Worm (Caenorhabditis elegans) whole organism, young adult: ENCODE results near the gene clec-266.

ENCODE experiments used
- F52B5.7 ChIP-seq: sonication (generic microtip); optimal IDR thresholded peaks from 2 replicates; lab custom pipeline; 2016; ENCODE audit warnings: mild to moderate bottlenecking, missing genetic modification characterization, missing compliant biosample characterization
- K11D2.4 ChIP-seq: fragments of 200-800 bp; sonication (Bioruptor generic); IDR thresholded peaks from 2 replicates; pipeline ENCODE4 v1.3.6; 2022; ENCODE audit warnings: missing genetic modification reagents, missing genetic modification characterization, missing compliant biosample characterization
- K12H6.12 ChIP-seq: fragments of 200-800 bp; sonication (Bioruptor generic); optimal IDR thresholded peaks from 2 replicates; lab custom pipeline; 2018; ENCODE audit warnings: mild to moderate bottlenecking, missing genetic modification characterization, missing compliant biosample characterization
- atf-7 ChIP-seq: sonication (generic microtip); optimal IDR thresholded peaks from 2 replicates; lab custom pipeline; 2017; ENCODE audit warnings: mild to moderate bottlenecking, missing genetic modification characterization, missing compliant biosample characterization
- attf-5 ChIP-seq: fragments of 200-800 bp; sonication (Bioruptor generic); optimal IDR thresholded peaks from 2 replicates; lab custom pipeline; 2018; ENCODE audit warnings: mild to moderate bottlenecking, missing genetic modification characterization, missing compliant biosample characterization
- bed-2 ChIP-seq: fragments of 200-800 bp; sonication (Bioruptor generic); IDR thresholded peaks from 2 replicates; pipeline ENCODE4 v1.3.6; 2022; ENCODE audit warnings: missing genetic modification reagents, missing genetic modification characterization, missing compliant biosample characterization
- cebp-1 ChIP-seq, 2 experiments: fragments of 200-800 bp in 1 of 2; sonication (Bioruptor generic) in 1 of 2; sonication (generic microtip) in 1 of 2; IDR thresholded peaks in 1 of 2; optimal IDR thresholded peaks in 1 of 2; 2 replicates each; pipeline versions ENCODE4 v1.3.6 to Lab custom; 2017 to 2022; ENCODE audit warnings: missing compliant biosample characterization in 2 of 2, missing genetic modification characterization in 2 of 2, mild to moderate bottlenecking in 1 of 2, missing genetic modification reagents in 1 of 2, moderate library complexity in 1 of 2
- ceh-91 ChIP-seq: fragments of 200-800 bp; sonication (Bioruptor generic); IDR thresholded peaks from 2 replicates; pipeline ENCODE4 v1.3.6; 2022; ENCODE audit warnings: missing genetic modification reagents, missing genetic modification characterization, missing compliant biosample characterization
- hmg-1.2 ChIP-seq: fragments of 200-800 bp; sonication (Bioruptor generic); IDR thresholded peaks from 2 replicates; pipeline ENCODE4 v1.3.6; 2022; ENCODE audit warnings: missing genetic modification reagents, missing genetic modification characterization, missing compliant biosample characterization
- lin-26 ChIP-seq: fragments of 200-800 bp; sonication (Bioruptor generic); IDR thresholded peaks from 2 replicates; pipeline ENCODE4 v1.3.6; 2022; ENCODE audit warnings: missing genetic modification reagents, missing genetic modification characterization, missing compliant biosample characterization
- lin-35 ChIP-seq, 3 experiments: fragments of 150-350 bp in 2 of 3; sonication (generic microtip) in 1 of 3; optimal IDR thresholded peaks; 2 replicates each; lab custom pipeline; 2014 to 2018; ENCODE audit warnings: missing biosample characterization in 3 of 3, missing genetic modification characterization in 3 of 3, missing genetic modification reagents in 3 of 3
- lsy-27 ChIP-seq: sonication (generic microtip); optimal IDR thresholded peaks from 2 replicates; lab custom pipeline; 2017; ENCODE audit warnings: missing genetic modification characterization, mild to moderate bottlenecking, missing compliant biosample characterization, antibody characterized with exemption, missing genotype, borderline replicate concordance; ENCODE audit not compliant: insufficient read depth
- madf-3 ChIP-seq: fragments of 200-800 bp; sonication (Bioruptor generic); IDR thresholded peaks from 2 replicates; pipeline ENCODE4 v1.3.6; 2022; ENCODE audit warnings: missing genetic modification reagents, missing genetic modification characterization, missing compliant biosample characterization
- madf-8 ChIP-seq: fragments of 200-800 bp; sonication (Bioruptor generic); conservative IDR thresholded peaks from 2 replicates; pipeline ENCODE4 v1.3.6; 2022; ENCODE audit warnings: missing genetic modification reagents, missing genetic modification characterization, missing compliant biosample characterization
- mxl-1 ChIP-seq: sonication (generic microtip); optimal IDR thresholded peaks from 2 replicates; lab custom pipeline; 2016; ENCODE audit warnings: missing genetic modification characterization, missing compliant biosample characterization
- nfya-2 ChIP-seq: fragments of 200-800 bp; sonication (Bioruptor generic); IDR thresholded peaks from 2 replicates; pipeline ENCODE4 v1.3.6; 2022; ENCODE audit warnings: missing genetic modification reagents, missing genetic modification characterization, missing compliant biosample characterization
- nhr-80 ChIP-seq: sonication (generic microtip); optimal IDR thresholded peaks from 2 replicates; lab custom pipeline; 2016; ENCODE audit warnings: missing genetic modification characterization, missing compliant biosample characterization
- pha-4 ChIP-seq: fragments of 150-350 bp; sonication (generic microtip); optimal IDR thresholded peaks from 2 replicates; lab custom pipeline; 2014; ENCODE audit warnings: missing biosample characterization, missing genetic modification reagents, missing genetic modification characterization
- rpc-1 ChIP-seq, 2 experiments: fragments of 150-350 bp in 1 of 2; sonication (generic microtip) in 1 of 2; optimal IDR thresholded peaks; 2 replicates each; lab custom pipeline; 2014 to 2018; ENCODE audit warnings: missing biosample characterization in 1 of 2, missing genetic modification characterization in 1 of 2, missing genetic modification reagents in 1 of 2, missing genotype in 1 of 2
- sdz-38 ChIP-seq: sonication (generic microtip); optimal IDR thresholded peaks from 2 replicates; lab custom pipeline; 2016; ENCODE audit warnings: missing genotype, missing genetic modification characterization, missing compliant biosample characterization
- snpc-1.3 ChIP-seq: sonication (generic microtip); optimal IDR thresholded peaks from 2 replicates; lab custom pipeline; 2017; ENCODE audit warnings: missing genetic modification characterization, mild to moderate bottlenecking, missing compliant biosample characterization, antibody characterized with exemption, moderate library complexity, missing genotype, missing genetic modification reagents; ENCODE audit not compliant: insufficient read depth
- somi-1 ChIP-seq: fragments of 200-800 bp; sonication (Bioruptor generic); optimal IDR thresholded peaks from 2 replicates; lab custom pipeline; 2018; ENCODE audit warnings: mild to moderate bottlenecking, missing genetic modification characterization, missing compliant biosample characterization
- xnd-1 ChIP-seq: sonication (generic microtip); optimal IDR thresholded peaks from 2 replicates; lab custom pipeline; 2016; ENCODE audit warnings: missing genotype, missing genetic modification reagents, missing genetic modification characterization, missing compliant biosample characterization
- zfh-2 ChIP-seq: fragments of 200-800 bp; sonication (Bioruptor generic); conservative IDR thresholded peaks from 2 replicates; pipeline ENCODE4 v1.3.6; 2022; ENCODE audit warnings: missing genetic modification reagents, missing genetic modification characterization, missing compliant biosample characterization
- ztf-26 ChIP-seq: sonication (generic microtip); optimal IDR thresholded peaks from 2 replicates; lab custom pipeline; 2017; ENCODE audit warnings: missing genetic modification characterization, missing compliant biosample characterization

clec-266 gene

ce11 chrX:6649573-6649972 is 26.9 kb upstream of the clec-266 start:
- no peak for TF ChIP-seq sdz-38 (tag; lab: Kevin White, UChicago)
- no peak for TF ChIP-seq zfh-2
- no peak for TF ChIP-seq cebp-1 (GFP tag; IDR thresholded peaks at IDR 0.05; lab: Robert Waterston, UW)
- TF ChIP-seq cebp-1 (tag; optimal IDR thresholded peaks at IDR 0.05; lab: Kevin White, UChicago) = peak; percentile 48
- TF ChIP-seq madf-8 (GFP tag; lab: Robert Waterston, UW) = no peak

ce11 chrX:6646387-6647061 is 23.8 kb upstream of the clec-266 start:
- no peak for TF ChIP-seq cebp-1 (GFP tag; IDR thresholded peaks at IDR 0.05; lab: Robert Waterston, UW)
- peak; percentile 56 for TF ChIP-seq cebp-1 (tag; optimal IDR thresholded peaks at IDR 0.05; lab: Kevin White, UChicago)
- peak; percentile 56 for TF ChIP-seq nhr-80 (tag; lab: Kevin White, UChicago)
- no peak for TF ChIP-seq K12H6.12 (tag; lab: Kevin White, UChicago)

ce11 chrX:6644971-6645704 is 22.4 kb upstream of the clec-266 start, which contains the start of gene C56E10.3:
C56E10.3 (plus strand) TSS chrX:6645654.
- TF ChIP-seq cebp-1 (GFP tag; IDR thresholded peaks at IDR 0.05; lab: Robert Waterston, UW) (peak; percentile 54; the same call in 1 of the 2 replicates), cebp-1 (tag; optimal IDR thresholded peaks at IDR 0.05; lab: Kevin White, UChicago) (peak; percentile 63), pha-4 (peak; percentile 77), hmg-1.2 (GFP tag; lab: Robert Waterston, UW) (no peak), nhr-80 (tag; lab: Kevin White, UChicago) (peak; percentile 56)

- TF ChIP-seq lin-35 (GFP tag; optimal IDR thresholded peaks at IDR 0.05; lab: Kevin White, UChicago) (no peak), cebp-1 (GFP tag; IDR thresholded peaks at IDR 0.05; lab: Robert Waterston, UW) (0 out of 2 replicates have a peak, but pooled peaks have one; percentile 41), cebp-1 (tag; optimal IDR thresholded peaks at IDR 0.05; lab: Kevin White, UChicago) (peak; percentile 67), somi-1 (peak; percentile 58), lsy-27 (tag; lab: Kevin White, UChicago) (no peak), atf-7 (tag; lab: Kevin White, UChicago) (peak; percentile 28), attf-5 (peak; percentile 37), nhr-80 (tag; lab: Kevin White, UChicago) (peak; percentile 52), nfya-2 (GFP tag; lab: Robert Waterston, UW) (0 out of 2 replicates have a peak, but pooled peaks have one; percentile 6), ztf-26 (peak; percentile 23), K11D2.4 (GFP tag; lab: Robert Waterston, UW) (0 out of 2 replicates have a peak, but pooled peaks have one; percentile 34), lin-26 (GFP tag; lab: Robert Waterston, UW) (0 out of 2 replicates have a peak, but pooled peaks have one; percentile 31)
These were observed 20.1 kb upstream of the clec-266 start for ce11 chrX:6642798-6643197.

- TF ChIP-seq nhr-80 (tag; lab: Kevin White, UChicago) = peak; percentile 33
- no peak for TF ChIP-seq bed-2
- TF ChIP-seq, all 124 proteins: peak for 1
These were observed 18.8 kb upstream of the clec-266 start for ce11 chrX:6641509-6641908.

- no peak for TF ChIP-seq madf-3 (GFP tag; lab: Robert Waterston, UW)
- TF ChIP-seq F52B5.7 = no peak
- TF ChIP-seq mxl-1 (tag; lab: Kevin White, UChicago) = no peak
- TF ChIP-seq snpc-1.3 (tag; lab: Kevin White, UChicago) = no peak
- no peak for TF ChIP-seq ceh-91 (GFP tag; lab: Robert Waterston, UW)
- TF ChIP-seq xnd-1 = no peak
- no peak for TF ChIP-seq rpc-1 (optimal IDR thresholded peaks at IDR 0.05; lab: Kevin White, UChicago)
- TF ChIP-seq rpc-1 (tag; optimal IDR thresholded peaks at IDR 0.05; lab: Kevin White, UChicago) = no peak
These were observed 18.0 kb upstream of the clec-266 start, which contains the start of gene nhr-120 for ce11 chrX:6640570-6641199. nhr-120 (minus strand) TSS chrX:6640620.
